Fruit fly (Drosophila melanogaster): ENCODE measurements around the gene CG33158.

The CG33158 gene

DNA sequence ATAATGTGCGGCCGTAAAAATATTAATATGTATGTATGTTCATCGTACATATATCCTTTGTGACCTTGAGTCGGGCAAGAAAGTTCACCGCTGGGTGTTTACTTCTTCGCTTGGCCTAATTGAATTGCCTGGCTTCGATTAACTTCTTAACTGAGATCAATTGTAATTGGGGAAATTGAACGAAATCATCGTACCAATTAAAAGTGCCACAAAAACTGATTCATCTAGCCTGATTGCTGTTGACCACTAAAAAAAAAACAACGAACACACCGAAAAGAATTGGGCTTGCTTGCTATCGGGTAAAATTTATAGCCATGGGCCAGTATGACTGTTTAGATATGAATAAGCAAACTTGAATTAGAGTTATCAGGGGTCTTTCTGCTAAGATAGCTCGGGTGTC is 17.1 kb upstream of the CG33158 start:
- TF ChIP-seq h (GFP tag; optimal IDR thresholded peaks at IDR 0.05) (no peak), Myc (optimal IDR thresholded peaks at IDR 0.05) (no peak), Rel (GFP tag; optimal IDR thresholded peaks at IDR 0.05) (no peak), Rel (tag; optimal IDR thresholded peaks at IDR 0.05) (no peak), Jra (GFP tag; optimal IDR thresholded peaks at IDR 0.05) (no peak), Dif (GFP tag; optimal IDR thresholded peaks at IDR 0.05; ENCODE audit: partially characterized antibody) (no peak), jim (GFP tag; optimal IDR thresholded peaks at IDR 0.05) (no peak), Sp1 (GFP tag; optimal IDR thresholded peaks at IDR 0.05) (no peak), br (GFP tag; optimal IDR thresholded peaks at IDR 0.05) (no peak), dsf (GFP tag; optimal IDR thresholded peaks at IDR 0.05; ENCODE audit: borderline replicate concordance) (no peak)

- peak; percentile 60 for TF ChIP-seq dl (GFP tag; optimal IDR thresholded peaks at IDR 0.05; ENCODE audit: insufficient read depth in 1 of 2, partially characterized antibody in 2 of 2)
- TF ChIP-seq Hr83 (GFP tag; optimal IDR thresholded peaks at IDR 0.05; ENCODE audit: poor library complexity, severe bottlenecking) = no peak
- TF ChIP-seq sage (GFP tag; optimal IDR thresholded peaks at IDR 0.05) = no peak
- peak; percentile 31 for TF ChIP-seq fru (GFP tag; optimal IDR thresholded peaks at IDR 0.05)
- TF ChIP-seq CrebA (GFP tag; optimal IDR thresholded peaks at IDR 0.05; ENCODE audit: borderline replicate concordance) = no peak
- peak; percentile 71 for TF ChIP-seq Dif (GFP tag; optimal IDR thresholded peaks at IDR 0.05; ENCODE audit: partially characterized antibody)
- TF ChIP-seq N (GFP tag; optimal IDR thresholded peaks at IDR 0.05) = no peak
Observed at dm6 chr3L:16407815-16408608, 11.4 kb upstream of the CG33158 start.

DNA sequence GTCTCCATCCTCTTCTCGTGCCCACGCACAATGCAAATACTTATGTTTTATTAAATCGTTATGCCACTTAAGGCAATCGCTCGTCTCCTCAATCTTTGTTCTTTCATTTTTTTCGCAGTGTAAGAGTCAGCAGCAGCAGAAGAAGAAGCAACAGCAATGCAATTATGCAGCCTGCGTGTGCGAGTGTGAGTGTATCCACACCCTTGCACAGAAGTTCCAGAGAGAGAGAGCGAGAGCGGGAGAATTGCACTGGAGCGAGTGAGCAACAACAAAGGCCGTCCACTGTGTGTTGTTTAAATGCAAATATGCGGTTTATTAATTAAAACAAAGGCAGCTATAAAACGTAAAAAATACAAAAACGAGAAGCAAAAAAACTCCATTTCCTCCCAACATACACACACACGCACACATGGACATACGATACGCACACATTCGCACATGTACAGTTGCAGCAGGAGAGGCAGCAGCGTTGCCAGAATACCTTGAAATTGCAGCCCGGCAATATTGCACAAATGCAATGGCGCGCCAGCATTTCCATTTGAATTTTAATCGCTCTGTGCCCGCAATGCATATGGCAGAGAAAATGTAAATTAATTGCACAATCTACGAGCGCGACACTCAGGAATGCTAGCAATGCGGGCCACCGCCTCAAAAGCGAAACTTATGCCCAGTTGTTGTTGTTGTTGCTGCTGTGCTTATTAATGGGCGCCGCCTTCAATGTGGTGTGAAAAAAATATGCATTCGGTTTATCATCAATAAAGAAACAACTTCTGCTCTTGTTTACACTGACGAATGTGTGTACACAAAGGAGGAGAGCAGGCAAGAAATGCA is 10.6 kb upstream of the CG33158 start:
- TF ChIP-seq sage (GFP tag; optimal IDR thresholded peaks at IDR 0.05) (no peak), psq (GFP tag; optimal IDR thresholded peaks at IDR 0.05) (peak; percentile 36), tai (GFP tag; optimal IDR thresholded peaks at IDR 0.05) (no peak), rgr (GFP tag; optimal IDR thresholded peaks at IDR 0.05) (peak; percentile 70), Sp1 (GFP tag; optimal IDR thresholded peaks at IDR 0.05) (peak; percentile 63), h (GFP tag; optimal IDR thresholded peaks at IDR 0.05) (peak; percentile 45), Vsx2 (GFP tag; optimal IDR thresholded peaks at IDR 0.05; ENCODE audit: partially characterized antibody) (peak; percentile 1), Mio (GFP tag; optimal IDR thresholded peaks at IDR 0.05) (no peak), br (GFP tag; optimal IDR thresholded peaks at IDR 0.05) (peak; percentile 62), fru (GFP tag; optimal IDR thresholded peaks at IDR 0.05) (peak; percentile 45), Dif (GFP tag; optimal IDR thresholded peaks at IDR 0.05; ENCODE audit: partially characterized antibody) (peak; percentile 5), dmrt93B (GFP tag; optimal IDR thresholded peaks at IDR 0.05) (peak; percentile 41), Hr78 (GFP tag; optimal IDR thresholded peaks at IDR 0.05) (no peak), woc (GFP tag; optimal IDR thresholded peaks at IDR 0.05) (peak; percentile 6), Jra (GFP tag; optimal IDR thresholded peaks at IDR 0.05) (peak; percentile 60), ey (GFP tag; optimal IDR thresholded peaks at IDR 0.05) (peak; percentile 44), usp (GFP tag; optimal IDR thresholded peaks at IDR 0.05) (no peak), CG9705 (GFP tag; optimal IDR thresholded peaks at IDR 0.05) (peak; percentile 60), HLH106 (tag; optimal IDR thresholded peaks at IDR 0.05) (peak; percentile 47), Abd-B (GFP tag; optimal IDR thresholded peaks at IDR 0.05) (no peak), Myc (optimal IDR thresholded peaks at IDR 0.05) (no peak), Hnf4 (GFP tag; optimal IDR thresholded peaks at IDR 0.05) (peak; percentile 70), foxo (GFP tag; optimal IDR thresholded peaks at IDR 0.05) (peak in 1 of 2 experiments; percentile 66), Rel (GFP tag; optimal IDR thresholded peaks at IDR 0.05) (no peak), Rel (tag; optimal IDR thresholded peaks at IDR 0.05) (no peak), dsf (GFP tag; optimal IDR thresholded peaks at IDR 0.05; ENCODE audit: borderline replicate concordance) (peak; percentile 78), GATAd (GFP tag; optimal IDR thresholded peaks at IDR 0.05) (peak; percentile 31), dl (GFP tag; optimal IDR thresholded peaks at IDR 0.05; ENCODE audit: insufficient read depth in 1 of 2, partially characterized antibody in 2 of 2) (peak; percentile 38 to 76), N (GFP tag; optimal IDR thresholded peaks at IDR 0.05) (no peak), lola (GFP tag; optimal IDR thresholded peaks at IDR 0.05) (no peak), jim (GFP tag; optimal IDR thresholded peaks at IDR 0.05) (peak; percentile 76), pan (optimal IDR thresholded peaks at IDR 0.05) (no peak), CrebA (GFP tag; optimal IDR thresholded peaks at IDR 0.05; ENCODE audit: borderline replicate concordance) (no peak), OdsH (GFP tag; optimal IDR thresholded peaks at IDR 0.05) (peak; percentile 54), brk (GFP tag; optimal IDR thresholded peaks at IDR 0.05) (no peak), Hr83 (GFP tag; optimal IDR thresholded peaks at IDR 0.05; ENCODE audit: poor library complexity, severe bottlenecking) (peak; percentile 96), CG32264 (GFP tag; optimal IDR thresholded peaks at IDR 0.05) (peak; percentile 9), sv (GFP tag; optimal IDR thresholded peaks at IDR 0.05) (no peak), Dfd (GFP tag; optimal IDR thresholded peaks at IDR 0.05) (no peak)
